Worm (Caenorhabditis elegans) whole organism, L2 larva: ENCODE measurements around the gene srj-8.

ENCODE experiments used
- F13H6.1 ChIP-seq: sonication (generic microtip); optimal IDR thresholded peaks from 2 replicates; lab custom pipeline; 2016; ENCODE audit warnings: missing genetic modification characterization, missing compliant biosample characterization
- ZK546.5 ChIP-seq: sonication (generic microtip); optimal IDR thresholded peaks from 2 replicates; lab custom pipeline; 2017; ENCODE audit warnings: missing biosample characterization, missing genetic modification characterization
- elt-1 ChIP-seq: fragments of 150-350 bp; optimal IDR thresholded peaks from 2 replicates; lab custom pipeline; 2014; ENCODE audit warnings: missing biosample characterization, missing genetic modification characterization
- sma-9 ChIP-seq, 2 experiments: fragments of 150-350 bp in 1 of 2; sonication (generic microtip) in 1 of 2; optimal IDR thresholded peaks; 2 replicates each; lab custom pipeline; 2014 to 2016; ENCODE audit warnings: missing genetic modification characterization in 2 of 2, mild to moderate bottlenecking in 1 of 2, missing biosample characterization in 1 of 2, missing compliant biosample characterization in 1 of 2, missing genetic modification reagents in 1 of 2, moderate library complexity in 1 of 2
- zag-1 ChIP-seq: fragments of 150-350 bp; optimal IDR thresholded peaks from 2 replicates; lab custom pipeline; 2014; ENCODE audit warnings: missing biosample characterization, missing genetic modification characterization
- ztf-4 ChIP-seq: fragments of 150-350 bp; optimal IDR thresholded peaks from 2 replicates; lab custom pipeline; 2014; ENCODE audit warnings: missing biosample characterization, missing genetic modification characterization

- TF ChIP-seq elt-1 (tag; lab: Kevin White, UChicago) = no peak
- TF ChIP-seq F13H6.1 (tag; lab: Kevin White, UChicago) = peak; percentile 30
- TF ChIP-seq zag-1 (tag; lab: Kevin White, UChicago) = no peak
- TF ChIP-seq sma-9 (GFP tag; optimal IDR thresholded peaks at IDR 0.05; lab: Kevin White, UChicago) = peak; percentile 88
- no peak for TF ChIP-seq sma-9 (tag; optimal IDR thresholded peaks at IDR 0.05; lab: Kevin White, UChicago)
- TF ChIP-seq ZK546.5 (tag; lab: Kevin White, UChicago) = no peak
- TF ChIP-seq ztf-4 (tag; lab: Kevin White, UChicago) = no peak
Observed at ce11 chrV:3259168-3259622, 11.6 kb downstream of the srj-8 start, which contains the start of gene T28A11.16.
